Fruit fly (Drosophila melanogaster): ENCODE data around the gene Tengl3.

The Tengl3 gene

DNA sequence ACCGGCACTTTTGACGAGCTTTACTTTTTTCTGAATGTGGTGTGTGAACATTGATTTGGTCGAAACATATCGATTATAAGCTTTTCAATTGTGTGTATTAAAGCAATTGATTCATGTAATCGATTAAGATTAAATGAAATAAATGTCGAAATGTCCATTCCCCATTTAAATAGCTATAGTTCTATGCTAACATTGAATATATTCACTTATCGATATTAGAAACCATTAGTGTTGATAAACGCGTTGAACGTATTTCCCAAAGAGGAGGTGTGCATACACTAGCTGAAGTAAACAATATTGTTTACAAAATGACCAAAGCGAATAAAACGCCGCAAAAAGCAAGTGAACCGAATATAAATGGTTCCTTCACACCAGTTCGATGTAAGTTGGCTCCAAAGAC lies 24.0 kb downstream of the Tengl3 start, which contains the start of the genes Uch and CG34174:
Gene Uch (minus strand): TSS at position 208 of the 400 bp plus-strand sequence.
Gene CG34174 (plus strand): TSS at position 263 of the 400 bp plus-strand sequence.
- TF ChIP-seq psq (GFP tag; optimal IDR thresholded peaks at IDR 0.05), result peak; percentile 2
- peak; percentile 36 for TF ChIP-seq OdsH (GFP tag; optimal IDR thresholded peaks at IDR 0.05)
- peak; percentile 73 for TF ChIP-seq rgr (GFP tag; optimal IDR thresholded peaks at IDR 0.05)
- peak; percentile 67 for TF ChIP-seq h (GFP tag; optimal IDR thresholded peaks at IDR 0.05)
- no peak for TF ChIP-seq dsf (GFP tag; optimal IDR thresholded peaks at IDR 0.05; ENCODE audit: borderline replicate concordance)
- TF ChIP-seq foxo (GFP tag; optimal IDR thresholded peaks at IDR 0.05), result peak in 1 of 2 experiments; percentile 30
- TF ChIP-seq Dfd (GFP tag; optimal IDR thresholded peaks at IDR 0.05), result no peak
- no peak for TF ChIP-seq pan (optimal IDR thresholded peaks at IDR 0.05)
- peak; percentile 55 for TF ChIP-seq CG9705 (GFP tag; optimal IDR thresholded peaks at IDR 0.05)
- no peak for TF ChIP-seq woc (GFP tag; optimal IDR thresholded peaks at IDR 0.05)
- TF ChIP-seq HLH106 (tag; optimal IDR thresholded peaks at IDR 0.05), result peak; percentile 32
- peak; percentile 3 for TF ChIP-seq ey (GFP tag; optimal IDR thresholded peaks at IDR 0.05)
- no peak for TF ChIP-seq Mio (GFP tag; optimal IDR thresholded peaks at IDR 0.05)
- peak; percentile 64 for TF ChIP-seq Sp1 (GFP tag; optimal IDR thresholded peaks at IDR 0.05)
- no peak for TF ChIP-seq Jra (GFP tag; optimal IDR thresholded peaks at IDR 0.05)
- TF ChIP-seq Rel (GFP tag; optimal IDR thresholded peaks at IDR 0.05), result no peak
- peak; percentile 52 for TF ChIP-seq Rel (tag; optimal IDR thresholded peaks at IDR 0.05)

DNA sequence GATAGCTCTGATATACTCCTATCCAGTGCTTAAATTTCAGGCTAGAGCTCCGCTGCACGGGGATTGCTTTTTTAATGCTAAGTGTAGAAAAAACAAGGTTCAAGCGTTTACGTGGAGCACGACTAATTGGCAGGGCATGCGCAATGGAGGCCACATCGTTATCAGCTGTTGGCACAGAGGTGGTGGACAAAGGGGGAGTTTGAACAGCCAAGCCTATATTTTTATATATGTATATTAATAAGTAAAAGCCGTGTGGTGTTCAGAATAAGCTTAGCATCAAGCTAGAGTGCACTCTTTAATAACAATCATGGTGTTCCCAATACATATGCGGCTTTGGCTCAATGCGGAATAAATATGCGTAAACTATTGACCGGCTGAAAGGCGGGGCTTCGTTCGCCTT lies 25.6 kb downstream of the Tengl3 start, which contains the start of gene CG15385:
Gene CG15385 (minus strand): TSS at position 94 of the 400 bp plus-strand sequence.
- TF ChIP-seq usp (GFP tag; optimal IDR thresholded peaks at IDR 0.05) (no peak), Myc (optimal IDR thresholded peaks at IDR 0.05) (no peak), Dif (GFP tag; optimal IDR thresholded peaks at IDR 0.05; ENCODE audit: partially characterized antibody) (peak; percentile 61), Rel (GFP tag; optimal IDR thresholded peaks at IDR 0.05) (no peak), Rel (tag; optimal IDR thresholded peaks at IDR 0.05) (peak; percentile 54), GATAd (GFP tag; optimal IDR thresholded peaks at IDR 0.05) (no peak)

dm6 chr2L:2209002-2209401 lies 29.0 kb downstream of the Tengl3 start, which contains the start of gene CG33124:
Gene CG33124 (minus strand): TSS chr2L:2209102.
- TF ChIP-seq woc (GFP tag; optimal IDR thresholded peaks at IDR 0.05), result no peak
- no peak for TF ChIP-seq pan (optimal IDR thresholded peaks at IDR 0.05)
- TF ChIP-seq Hr83 (GFP tag; optimal IDR thresholded peaks at IDR 0.05; ENCODE audit: poor library complexity, severe bottlenecking), result no peak

DNA sequence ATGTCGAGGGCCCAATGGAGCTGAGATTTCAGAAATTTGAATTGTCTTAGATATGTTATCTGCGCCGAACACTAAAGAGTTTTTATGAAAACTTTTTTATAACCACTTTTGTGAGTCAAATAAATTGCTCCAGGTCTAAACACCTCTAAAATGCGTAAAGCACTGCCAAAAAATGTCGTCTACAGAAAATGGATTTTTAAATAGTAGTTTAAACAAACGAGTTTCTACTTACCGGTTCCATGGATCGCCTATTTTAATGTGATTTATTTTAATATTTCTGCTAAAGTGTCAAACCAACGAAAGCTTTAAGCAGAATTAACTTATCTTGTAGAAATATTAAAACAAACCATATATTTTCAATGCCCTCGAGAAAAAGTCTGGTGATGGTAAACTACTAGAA lies 32.0 kb downstream of the Tengl3 start, which contains the start of gene CG31668:
Gene CG31668 (minus strand): TSS at position 101 of the 400 bp plus-strand sequence.
- TF ChIP-seq Rel (GFP tag; optimal IDR thresholded peaks at IDR 0.05) (no peak), Rel (tag; optimal IDR thresholded peaks at IDR 0.05) (no peak), dsf (GFP tag; optimal IDR thresholded peaks at IDR 0.05; ENCODE audit: borderline replicate concordance) (no peak), HLH106 (tag; optimal IDR thresholded peaks at IDR 0.05) (no peak), Hnf4 (GFP tag; optimal IDR thresholded peaks at IDR 0.05) (no peak), foxo (GFP tag; optimal IDR thresholded peaks at IDR 0.05) (no peak), Jra (GFP tag; optimal IDR thresholded peaks at IDR 0.05) (no peak), N (GFP tag; optimal IDR thresholded peaks at IDR 0.05) (no peak), sv (GFP tag; optimal IDR thresholded peaks at IDR 0.05) (no peak), sage (GFP tag; optimal IDR thresholded peaks at IDR 0.05) (no peak), ey (GFP tag; optimal IDR thresholded peaks at IDR 0.05) (no peak), CrebA (GFP tag; optimal IDR thresholded peaks at IDR 0.05; ENCODE audit: borderline replicate concordance) (no peak), Sp1 (GFP tag; optimal IDR thresholded peaks at IDR 0.05) (no peak), Dif (GFP tag; optimal IDR thresholded peaks at IDR 0.05; ENCODE audit: partially characterized antibody) (no peak), Hr78 (GFP tag; optimal IDR thresholded peaks at IDR 0.05) (no peak), br (GFP tag; optimal IDR thresholded peaks at IDR 0.05) (no peak), psq (GFP tag; optimal IDR thresholded peaks at IDR 0.05) (no peak)

- TF ChIP-seq sv (GFP tag; optimal IDR thresholded peaks at IDR 0.05) (no peak), dmrt93B (GFP tag; optimal IDR thresholded peaks at IDR 0.05) (no peak), GATAd (GFP tag; optimal IDR thresholded peaks at IDR 0.05) (no peak), HLH106 (tag; optimal IDR thresholded peaks at IDR 0.05) (peak; percentile 10), dl (GFP tag; optimal IDR thresholded peaks at IDR 0.05; ENCODE audit: insufficient read depth in 1 of 2, partially characterized antibody in 2 of 2) (peak; percentile 68 to 85), psq (GFP tag; optimal IDR thresholded peaks at IDR 0.05) (peak; percentile 97), rgr (GFP tag; optimal IDR thresholded peaks at IDR 0.05) (peak; percentile 66), Hr78 (GFP tag; optimal IDR thresholded peaks at IDR 0.05) (no peak), CrebA (GFP tag; optimal IDR thresholded peaks at IDR 0.05; ENCODE audit: borderline replicate concordance) (peak; percentile 50), CG9705 (GFP tag; optimal IDR thresholded peaks at IDR 0.05) (no peak), ey (GFP tag; optimal IDR thresholded peaks at IDR 0.05) (peak; percentile 27), Sp1 (GFP tag; optimal IDR thresholded peaks at IDR 0.05) (peak; percentile 26), usp (GFP tag; optimal IDR thresholded peaks at IDR 0.05) (no peak), Jra (GFP tag; optimal IDR thresholded peaks at IDR 0.05) (peak; percentile 64), tai (GFP tag; optimal IDR thresholded peaks at IDR 0.05) (peak; percentile 92), Mio (GFP tag; optimal IDR thresholded peaks at IDR 0.05) (no peak), brk (GFP tag; optimal IDR thresholded peaks at IDR 0.05) (no peak), Abd-B (GFP tag; optimal IDR thresholded peaks at IDR 0.05) (no peak), Hnf4 (GFP tag; optimal IDR thresholded peaks at IDR 0.05) (peak; percentile 37), OdsH (GFP tag; optimal IDR thresholded peaks at IDR 0.05) (no peak), Dif (GFP tag; optimal IDR thresholded peaks at IDR 0.05; ENCODE audit: partially characterized antibody) (peak; percentile 93), Rel (GFP tag; optimal IDR thresholded peaks at IDR 0.05) (peak; percentile 42), Rel (tag; optimal IDR thresholded peaks at IDR 0.05) (peak; percentile 95), dsf (GFP tag; optimal IDR thresholded peaks at IDR 0.05; ENCODE audit: borderline replicate concordance) (no peak), foxo (GFP tag; optimal IDR thresholded peaks at IDR 0.05) (peak in 1 of 2 experiments; percentile 44), br (GFP tag; optimal IDR thresholded peaks at IDR 0.05) (peak; percentile 46), sage (GFP tag; optimal IDR thresholded peaks at IDR 0.05) (peak; percentile 60), Hr83 (GFP tag; optimal IDR thresholded peaks at IDR 0.05; ENCODE audit: poor library complexity, severe bottlenecking) (peak; percentile 78)
Observed at dm6 chr2L:2202853-2203717, 35.0 kb downstream of the Tengl3 start.

All from whole organism, wandering third instar larva.